Worm (Caenorhabditis elegans) whole organism, L1 larva: ENCODE results near the gene ZK470.6.
A peak's percentile ranks its signal among the peaks of the same experiment; 100 is the strongest.

ENCODE experiments used
- C16A3.4 ChIP-seq: fragments of 150-350 bp; optimal IDR thresholded peaks from 2 replicates; lab custom pipeline; 2014; ENCODE audit warnings: missing biosample characterization, missing genetic modification characterization
- F16B12.6 ChIP-seq: fragments of 150-350 bp; optimal IDR thresholded peaks from 2 replicates; lab custom pipeline; 2014; ENCODE audit warnings: missing biosample characterization, missing genetic modification characterization
- Y116A8C.19 ChIP-seq: sonication (generic microtip); optimal IDR thresholded peaks from 2 replicates; lab custom pipeline; 2016; ENCODE audit warnings: missing compliant biosample characterization, missing genetic modification characterization, borderline replicate concordance
- aha-1 ChIP-seq: fragments of 150-350 bp; optimal IDR thresholded peaks from 2 replicates; lab custom pipeline; 2014; ENCODE audit warnings: missing biosample characterization, missing genetic modification characterization
- blmp-1 ChIP-seq: fragments of 150-350 bp; optimal IDR thresholded peaks from 2 replicates; lab custom pipeline; 2014; ENCODE audit warnings: missing biosample characterization, missing genetic modification characterization
- ceh-63 ChIP-seq: fragments of 200-800 bp; sonication (Bioruptor generic); optimal IDR thresholded peaks from 2 replicates; lab custom pipeline; 2018; ENCODE audit warnings: mild to moderate bottlenecking, missing genetic modification characterization, missing compliant biosample characterization
- ceh-8 ChIP-seq: fragments of 200-800 bp; sonication (Bioruptor generic); optimal IDR thresholded peaks from 2 replicates; lab custom pipeline; 2018; ENCODE audit warnings: mild to moderate bottlenecking, missing genetic modification characterization, moderate library complexity, missing compliant biosample characterization
- ceh-82 ChIP-seq, 3 experiments: fragments of 150-350 bp in 1 of 3; sonication (generic microtip) in 2 of 3; optimal IDR thresholded peaks; 2 replicates each; lab custom pipeline; 2014 to 2017; ENCODE audit warnings: missing biosample characterization in 3 of 3, missing genetic modification characterization in 3 of 3
- ceh-88 ChIP-seq: fragments of 200-800 bp; sonication (Bioruptor generic); IDR thresholded peaks from 2 replicates; pipeline ENCODE4 v1.3.6; 2022; ENCODE audit warnings: missing genetic modification characterization, missing compliant biosample characterization
- ceh-90 ChIP-seq: sonication (generic microtip); optimal IDR thresholded peaks from 2 replicates; lab custom pipeline; 2016; ENCODE audit warnings: missing genetic modification characterization, missing compliant biosample characterization
- ces-1 ChIP-seq: fragments of 150-350 bp; optimal IDR thresholded peaks from 2 replicates; lab custom pipeline; 2014; ENCODE audit warnings: missing biosample characterization, missing genetic modification reagents, missing genetic modification characterization
- dpl-1 ChIP-seq, 3 experiments: fragments of 150-350 bp in 2 of 3; sonication (generic microtip) in 1 of 3; optimal IDR thresholded peaks; 2 replicates each; lab custom pipeline; 2014 to 2017; ENCODE audit warnings: missing biosample characterization in 3 of 3, missing genetic modification characterization in 3 of 3, missing genetic modification reagents in 3 of 3
- dsc-1 ChIP-seq: sonication (generic microtip); optimal IDR thresholded peaks from 2 replicates; lab custom pipeline; 2016; ENCODE audit warnings: mild to moderate bottlenecking, missing genetic modification characterization, missing compliant biosample characterization
- efl-3 ChIP-seq: fragments of 200-800 bp; sonication (Bioruptor generic); optimal IDR thresholded peaks from 2 replicates; lab custom pipeline; 2018; ENCODE audit warnings: mild to moderate bottlenecking, missing genetic modification characterization, missing compliant biosample characterization
- egl-27 ChIP-seq, 2 experiments: fragments of 150-350 bp in 1 of 2; sonication (generic microtip); optimal IDR thresholded peaks; 3 replicates each; lab custom pipeline; 2017 to 2018; ENCODE audit warnings: missing biosample characterization in 2 of 2, missing genetic modification characterization in 2 of 2, missing genetic modification reagents in 2 of 2
- elt-2 ChIP-seq: sonication (generic microtip); optimal IDR thresholded peaks from 2 replicates; lab custom pipeline; 2016; ENCODE audit warnings: missing genetic modification characterization, mild to moderate bottlenecking, inconsistent platforms, missing compliant biosample characterization, missing genetic modification reagents
- elt-3 ChIP-seq, 6 experiments: fragments of 150-350 bp in 1 of 6; sonication (generic microtip); optimal IDR thresholded peaks; 2 replicates each; lab custom pipeline; 2017 to 2018; ENCODE audit warnings: missing biosample characterization in 6 of 6, missing genetic modification characterization in 6 of 6, inconsistent platforms in 1 of 6
- fkh-4 ChIP-seq: sonication (generic microtip); optimal IDR thresholded peaks from 2 replicates; lab custom pipeline; 2016; ENCODE audit warnings: missing compliant biosample characterization, missing genetic modification characterization, borderline replicate concordance
- fos-1 ChIP-seq: fragments of 150-350 bp; optimal IDR thresholded peaks from 2 replicates; lab custom pipeline; 2014; ENCODE audit warnings: missing biosample characterization, missing genetic modification characterization
- grh-1 ChIP-seq: fragments of 200-800 bp; sonication (Bioruptor generic); IDR thresholded peaks from 2 replicates; pipeline ENCODE4 v1.3.6; 2022; ENCODE audit warnings: missing genetic modification reagents, missing genetic modification characterization, missing compliant biosample characterization
- hlh-17 ChIP-seq: fragments of 200-800 bp; sonication (Bioruptor generic); optimal IDR thresholded peaks from 2 replicates; lab custom pipeline; 2018; ENCODE audit warnings: missing genetic modification characterization, mild to moderate bottlenecking, missing compliant biosample characterization, moderate library complexity, borderline replicate concordance
- hpl-2 ChIP-seq: fragments of 150-350 bp; optimal IDR thresholded peaks from 2 replicates; lab custom pipeline; 2014; ENCODE audit warnings: missing biosample characterization, missing genetic modification reagents, missing genetic modification characterization
- jun-1 ChIP-seq: fragments of 150-350 bp; optimal IDR thresholded peaks from 2 replicates; lab custom pipeline; 2014; ENCODE audit warnings: missing biosample characterization, missing genetic modification reagents, missing genetic modification characterization
- lin-13 ChIP-seq: fragments of 150-350 bp; optimal IDR thresholded peaks from 2 replicates; lab custom pipeline; 2014; ENCODE audit warnings: missing biosample characterization, missing genetic modification reagents, missing genetic modification characterization
- lin-14 ChIP-seq: fragments of 200-800 bp; sonication (Bioruptor generic); optimal IDR thresholded peaks from 2 replicates; lab custom pipeline; 2018; ENCODE audit warnings: mild to moderate bottlenecking, missing genetic modification characterization, moderate library complexity, missing compliant biosample characterization
- lin-15B ChIP-seq: fragments of 150-350 bp; sonication (generic microtip); optimal IDR thresholded peaks from 3 replicates; lab custom pipeline; 2014; ENCODE audit warnings: missing biosample characterization, missing genetic modification characterization
- mab-9 ChIP-seq: fragments of 200-800 bp; sonication (Bioruptor generic); IDR thresholded peaks from 2 replicates; pipeline ENCODE4 v1.3.6; 2022; ENCODE audit warnings: missing genetic modification reagents, missing genetic modification characterization, missing compliant biosample characterization
- mef-2 ChIP-seq: fragments of 150-350 bp; optimal IDR thresholded peaks from 2 replicates; lab custom pipeline; 2014; ENCODE audit warnings: missing biosample characterization, missing genetic modification characterization
- mep-1 ChIP-seq: fragments of 150-350 bp; optimal IDR thresholded peaks from 2 replicates; lab custom pipeline; 2014; ENCODE audit warnings: missing biosample characterization, missing genetic modification characterization
- nhr-11 ChIP-seq: fragments of 150-350 bp; optimal IDR thresholded peaks from 2 replicates; lab custom pipeline; 2014; ENCODE audit warnings: missing biosample characterization, missing genetic modification characterization
- nhr-12 ChIP-seq: sonication (generic microtip); optimal IDR thresholded peaks from 2 replicates; lab custom pipeline; 2017; ENCODE audit warnings: missing biosample characterization, missing genetic modification characterization
- nhr-20 ChIP-seq: sonication (generic microtip); optimal IDR thresholded peaks from 2 replicates; lab custom pipeline; 2016; ENCODE audit warnings: mild to moderate bottlenecking, missing genetic modification characterization, missing compliant biosample characterization
- nhr-28 ChIP-seq: fragments of 150-350 bp; optimal IDR thresholded peaks from 2 replicates; lab custom pipeline; 2014; ENCODE audit warnings: missing biosample characterization, missing genetic modification characterization
- nhr-47 ChIP-seq: sonication (generic microtip); optimal IDR thresholded peaks from 2 replicates; lab custom pipeline; 2016; ENCODE audit warnings: mild to moderate bottlenecking, missing genetic modification characterization, moderate library complexity, missing compliant biosample characterization
- nhr-71 ChIP-seq: sonication (generic microtip); optimal IDR thresholded peaks from 2 replicates; lab custom pipeline; 2016; ENCODE audit warnings: mild to moderate bottlenecking, missing genetic modification characterization, moderate library complexity, missing compliant biosample characterization
- nhr-84 ChIP-seq: sonication (generic microtip); optimal IDR thresholded peaks from 2 replicates; lab custom pipeline; 2017; ENCODE audit warnings: missing biosample characterization, missing genetic modification characterization
- pqm-1 ChIP-seq: sonication (generic microtip); optimal IDR thresholded peaks from 3 replicates; lab custom pipeline; 2017; ENCODE audit warnings: missing biosample characterization, missing genetic modification characterization
- rnt-1 ChIP-seq: sonication (generic microtip); optimal IDR thresholded peaks from 2 replicates; lab custom pipeline; 2016; ENCODE audit warnings: mild to moderate bottlenecking, missing genetic modification characterization, moderate library complexity, missing compliant biosample characterization
- skn-1 ChIP-seq: fragments of 150-350 bp; optimal IDR thresholded peaks from 2 replicates; lab custom pipeline; 2014; ENCODE audit warnings: missing biosample characterization, missing genetic modification characterization
- snpc-4 ChIP-seq: fragments of 150-350 bp; optimal IDR thresholded peaks from 2 replicates; lab custom pipeline; 2014; ENCODE audit warnings: missing biosample characterization, missing genetic modification characterization
- snu-23 ChIP-seq: sonication (generic microtip); optimal IDR thresholded peaks from 2 replicates; lab custom pipeline; 2016; ENCODE audit warnings: missing genetic modification characterization, missing compliant biosample characterization
- sptf-1 ChIP-seq: fragments of 150-350 bp; optimal IDR thresholded peaks from 2 replicates; lab custom pipeline; 2014; ENCODE audit warnings: missing biosample characterization, missing genetic modification characterization
- unc-30 ChIP-seq: sonication (generic microtip); optimal IDR thresholded peaks from 2 replicates; lab custom pipeline; 2017; ENCODE audit warnings: missing biosample characterization, missing genetic modification characterization
- unc-86 ChIP-seq: sonication (generic microtip); optimal IDR thresholded peaks from 2 replicates; lab custom pipeline; 2016; ENCODE audit warnings: missing genetic modification characterization, missing compliant biosample characterization
- vab-15 ChIP-seq: sonication (generic microtip); optimal IDR thresholded peaks from 2 replicates; lab custom pipeline; 2017; ENCODE audit warnings: missing genotype, mild to moderate bottlenecking, missing genetic modification characterization, missing compliant biosample characterization
- zag-1 ChIP-seq: fragments of 150-350 bp; optimal IDR thresholded peaks from 2 replicates; lab custom pipeline; 2014; ENCODE audit warnings: missing biosample characterization, missing genetic modification characterization
- ztf-11 ChIP-seq, 2 experiments: sonication (generic microtip); optimal IDR thresholded peaks; 2 replicates each; lab custom pipeline; 2016 to 2017; ENCODE audit warnings: missing genetic modification characterization in 2 of 2, missing biosample characterization in 1 of 2, missing compliant biosample characterization in 1 of 2

Gene ZK470.6

DNA sequence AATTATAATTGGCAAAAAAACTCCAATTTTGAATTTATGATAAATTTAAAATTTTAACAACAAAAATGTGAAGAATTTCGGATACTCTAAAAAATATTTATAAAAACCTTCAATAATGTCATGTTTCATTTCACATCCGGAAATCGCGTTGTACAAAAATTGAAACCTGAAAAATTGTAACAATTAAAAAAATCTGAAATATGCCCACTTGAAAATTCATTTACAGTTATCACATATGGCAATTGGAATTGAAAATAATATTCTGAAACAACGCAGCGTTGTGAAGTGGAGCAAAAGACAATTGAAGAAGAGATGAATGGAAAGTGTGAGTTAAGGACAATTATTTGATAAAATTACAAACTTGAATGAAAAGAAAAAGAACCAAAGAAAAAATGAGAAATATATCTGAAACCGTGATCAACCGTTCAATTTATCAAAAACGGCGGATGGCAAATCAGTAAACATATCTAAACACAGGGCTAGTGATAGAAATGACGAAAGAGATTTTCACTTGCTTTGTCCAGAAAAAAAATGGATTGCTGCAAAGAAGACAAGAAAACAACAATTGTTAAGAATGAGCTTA lies 28.8 kb downstream of the ZK470.6 start:
- TF ChIP-seq nhr-84 (tag; lab: Kevin White, UChicago), result no peak
- TF ChIP-seq blmp-1, result no peak
- no peak for TF ChIP-seq ceh-82 (tag; optimal IDR thresholded peaks at IDR 0.05; lab: Kevin White, UChicago)
- no peak for TF ChIP-seq unc-30 (tag; lab: Kevin White, UChicago)
- no peak for TF ChIP-seq hpl-2 (GFP tag; lab: Kevin White, UChicago)
- TF ChIP-seq ces-1 (GFP tag; lab: Kevin White, UChicago), result no peak
- TF ChIP-seq fos-1 (tag; lab: Kevin White, UChicago), result no peak
- TF ChIP-seq fkh-4 (tag; lab: Kevin White, UChicago), result no peak
- TF ChIP-seq pqm-1 (tag; lab: Kevin White, UChicago), result no peak
- no peak for TF ChIP-seq jun-1 (tag; lab: Kevin White, UChicago)
- no peak for TF ChIP-seq mep-1 (tag; lab: Kevin White, UChicago)

DNA sequence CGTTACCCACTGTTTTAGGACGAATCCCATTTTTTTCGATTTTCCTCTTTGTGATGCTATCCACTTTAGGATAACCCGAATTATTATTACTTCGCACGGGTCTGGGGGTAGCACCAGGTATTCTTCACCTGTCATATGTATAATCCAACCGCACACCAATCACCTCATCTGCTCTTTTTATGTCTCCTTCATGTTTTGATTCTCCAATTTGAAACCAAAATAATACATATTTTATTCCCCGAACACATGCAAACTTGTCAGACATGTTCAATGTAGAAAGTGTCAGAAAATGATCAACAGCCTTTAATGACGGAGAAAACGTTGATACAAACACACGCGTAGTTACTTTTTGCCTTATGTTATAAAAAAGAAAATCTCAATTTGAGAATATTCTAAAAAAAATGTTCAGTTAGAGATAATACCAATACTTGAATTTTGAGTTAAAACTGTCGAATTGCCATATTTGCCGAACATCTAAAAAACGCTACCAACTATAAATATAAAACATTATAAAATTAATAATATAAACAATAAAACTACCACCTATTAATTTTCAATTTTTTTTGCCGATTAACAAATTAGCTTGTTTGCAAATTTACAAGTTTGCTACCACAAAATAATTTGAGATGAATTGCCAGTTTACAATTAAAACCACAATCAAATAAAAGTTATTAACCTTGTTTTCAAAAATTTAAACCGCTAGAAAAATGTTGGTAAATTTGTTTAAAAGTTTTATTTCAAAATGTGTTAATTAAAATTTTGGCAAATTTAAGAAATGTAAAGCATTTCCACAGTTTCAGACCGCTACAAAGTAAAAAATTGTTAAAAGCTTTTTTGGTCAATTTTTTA lies 29.5 kb downstream of the ZK470.6 start:
- TF ChIP-seq lin-14 (peak; percentile 9), mab-9 (GFP tag; lab: Robert Waterston, UW) (no peak), lin-15B (no peak), nhr-20 (no peak), efl-3 (GFP tag; lab: Kevin White, UChicago) (no peak), hlh-17 (no peak), sptf-1 (tag; lab: Kevin White, UChicago) (no peak), ceh-90 (tag; lab: Kevin White, UChicago) (no peak), ztf-11 (tag; optimal IDR thresholded peaks at IDR 0.05; lab: Kevin White, UChicago) (no peak), nhr-12 (tag; lab: Kevin White, UChicago) (no peak), blmp-1 (no peak), vab-15 (tag; lab: Kevin White, UChicago) (no peak), F16B12.6 (tag; lab: Kevin White, UChicago) (no peak), ceh-82 (tag; optimal IDR thresholded peaks at IDR 0.05; lab: Kevin White, UChicago) (no peak), dpl-1 (GFP tag; optimal IDR thresholded peaks at IDR 0.05; lab: Kevin White, UChicago) (no peak), mef-2 (tag; lab: Kevin White, UChicago) (no peak), dsc-1 (peak; percentile 35), snu-23 (peak; percentile 6), grh-1 (GFP tag; lab: Robert Waterston, UW) (no peak), jun-1 (tag; lab: Kevin White, UChicago) (no peak), egl-27 (tag; optimal IDR thresholded peaks at IDR 0.05; lab: Kevin White, UChicago) (no peak), nhr-47 (tag; lab: Kevin White, UChicago) (peak; percentile 22), ceh-88 (GFP tag; lab: Robert Waterston, UW) (no peak), zag-1 (tag; lab: Kevin White, UChicago) (no peak), rnt-1 (tag; lab: Kevin White, UChicago) (peak; percentile 5), ceh-63 (GFP tag; lab: Kevin White, UChicago) (no peak), mep-1 (tag; lab: Kevin White, UChicago) (no peak), nhr-71 (peak; percentile 46), skn-1 (tag; lab: Kevin White, UChicago) (peak; percentile 24), aha-1 (tag; lab: Kevin White, UChicago) (no peak), Y116A8C.19 (tag; lab: Kevin White, UChicago) (no peak), snpc-4 (tag; lab: Kevin White, UChicago) (no peak), nhr-28 (no peak), nhr-11 (peak; percentile 33), C16A3.4 (tag; lab: Kevin White, UChicago) (no peak), unc-30 (tag; lab: Kevin White, UChicago) (no peak), ceh-8 (GFP tag; lab: Kevin White, UChicago) (no peak), elt-2 (tag; lab: Kevin White, UChicago) (no peak), ces-1 (GFP tag; lab: Kevin White, UChicago) (no peak), fkh-4 (tag; lab: Kevin White, UChicago) (no peak), lin-13 (GFP tag; lab: Kevin White, UChicago) (no peak), unc-86 (no peak), elt-3 (tag; optimal IDR thresholded peaks at IDR 0.05; lab: Kevin White, UChicago) (no peak)
